Fruit fly (Drosophila melanogaster) whole organism, wandering third instar larva: Measurements from ENCODE around the gene bai.

ENCODE experiments used
- Abd-B ChIP-seq: fragments of >200 bp; optimal IDR thresholded peaks from 2 replicates; lab custom pipeline; 2017; ENCODE audit warnings: missing biosample characterization, missing genetic modification characterization
- CrebA ChIP-seq: fragments of 200-800 bp; sonication (Bioruptor generic); optimal IDR thresholded peaks from 2 replicates; lab custom pipeline; 2016; ENCODE audit warnings: missing biosample characterization, mild to moderate bottlenecking, missing genetic modification characterization, borderline replicate concordance
- Dfd ChIP-seq: fragments of >200 bp; optimal IDR thresholded peaks from 2 replicates; lab custom pipeline; 2017; ENCODE audit warnings: missing biosample characterization, missing genetic modification characterization
- GATAd ChIP-seq: sonication (Bioruptor generic); optimal IDR thresholded peaks from 2 replicates; lab custom pipeline; 2016; ENCODE audit warnings: missing biosample characterization, missing genetic modification characterization
- Mio ChIP-seq: sonication (Bioruptor generic); optimal IDR thresholded peaks from 2 replicates; lab custom pipeline; 2016; ENCODE audit warnings: missing biosample characterization, missing genetic modification characterization
- N ChIP-seq: fragments of >200 bp; optimal IDR thresholded peaks from 2 replicates; lab custom pipeline; 2018; ENCODE audit warnings: missing biosample characterization, missing external identifiers, missing genetic modification characterization
- OdsH ChIP-seq: fragments of 200-800 bp; sonication (Bioruptor generic); optimal IDR thresholded peaks from 2 replicates; lab custom pipeline; 2016; ENCODE audit warnings: missing biosample characterization, mild to moderate bottlenecking, missing genetic modification characterization
- psq ChIP-seq: fragments of 200-800 bp; sonication (Bioruptor generic); optimal IDR thresholded peaks from 3 replicates; lab custom pipeline; 2017; ENCODE audit warnings: missing biosample characterization, mild to moderate bottlenecking, missing genetic modification characterization, moderate library complexity
- usp ChIP-seq: fragments of >200 bp; optimal IDR thresholded peaks from 2 replicates; lab custom pipeline; 2017; ENCODE audit warnings: missing biosample characterization, missing genetic modification characterization

DNA sequence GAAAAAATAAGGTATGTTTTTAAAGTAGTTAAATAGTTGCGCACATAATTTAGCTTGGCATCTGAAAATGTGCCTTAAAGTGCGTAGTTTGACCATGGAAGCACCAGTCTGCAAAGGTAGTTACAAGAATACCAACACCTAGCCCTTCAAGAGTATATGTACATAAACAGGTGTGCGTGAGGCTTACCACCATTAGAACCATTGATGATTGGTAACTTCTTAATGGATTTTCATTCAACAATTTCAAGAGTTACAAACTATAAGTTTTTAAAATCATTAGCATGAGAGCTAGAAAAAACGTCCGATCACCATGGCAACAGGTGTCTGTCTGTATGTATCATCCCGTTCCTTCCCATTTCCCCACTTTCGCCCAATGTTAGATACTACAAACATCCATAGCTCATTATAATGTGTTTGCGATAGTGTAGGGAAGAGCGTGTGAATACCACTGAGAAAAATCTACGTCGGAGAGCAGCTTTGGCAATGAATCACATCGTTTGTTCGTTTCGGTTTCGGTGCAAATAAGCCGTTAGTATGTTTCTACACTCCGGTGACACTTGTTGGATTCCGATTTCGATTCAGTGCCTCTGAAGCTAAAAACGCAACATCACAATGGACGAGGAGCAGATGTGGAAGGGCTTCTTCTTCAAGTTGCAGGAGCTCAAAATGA lies 17.4 kb downstream of the bai start:
- TF ChIP-seq Mio (GFP tag; lab: Kevin White, UChicago), result no peak
- no peak for TF ChIP-seq OdsH (GFP tag; lab: Kevin White, UChicago)
- no peak for TF ChIP-seq GATAd
- TF ChIP-seq N, result no peak
- TF ChIP-seq CrebA (GFP tag; lab: Kevin White, UChicago), result no peak
- no peak for TF ChIP-seq Abd-B (GFP tag; lab: Kevin White, UChicago)
- no peak for TF ChIP-seq usp
- TF ChIP-seq psq (GFP tag; lab: Kevin White, UChicago), result no peak
- no peak for TF ChIP-seq Dfd (GFP tag; lab: Kevin White, UChicago)
